Comparison of ENCODE assay signal across 3 worm cellular contexts in the genomic region with DNA sequence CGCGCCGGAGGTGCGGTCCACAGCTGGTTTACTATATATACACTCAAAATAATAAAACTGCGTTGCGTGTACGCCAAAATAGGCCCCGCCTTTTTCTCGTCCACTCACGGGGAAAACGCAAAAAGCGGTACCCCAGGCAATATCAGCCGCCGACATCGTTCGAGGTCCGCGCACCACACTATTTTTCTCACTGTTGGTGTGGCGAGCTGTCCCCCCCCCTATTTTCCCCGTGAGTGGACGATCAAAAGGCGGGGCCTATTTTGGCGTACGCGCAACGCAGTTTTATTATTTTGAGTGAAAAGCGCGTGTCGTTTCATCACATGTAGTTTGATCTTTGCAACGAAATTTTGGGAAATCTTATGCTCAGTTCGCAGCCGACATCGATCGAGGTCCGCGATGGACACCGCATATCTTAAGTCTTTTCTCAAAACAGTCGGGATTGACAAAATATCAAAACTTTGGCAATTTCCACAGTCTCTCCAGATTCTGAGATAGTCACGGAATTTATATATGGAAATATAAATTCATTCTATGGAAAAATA.
TF ChIP-seq lines count a peak whose summit lies in the region.

No protein-coding gene starts in this region.

TF ChIP-seq in whole organism, early embryonic, 17 proteins besides CTCF, POLR2A, EP300 and RAD21:
- TF ChIP-seq sea-1 (GFP tag; conservative IDR thresholded peaks at IDR 0.05; lab: Robert Waterston, UW) (0 out of 2 replicates have a peak, but pooled peaks have one; percentile 23), scrt-1 (GFP tag; IDR thresholded peaks at IDR 0.05; lab: Robert Waterston, UW) (no peak)

TF ChIP-seq in whole organism, midembryonic, 9 proteins besides CTCF, POLR2A, EP300 and RAD21:
- no peak for TF ChIP-seq tab-1 (GFP tag; IDR thresholded peaks at IDR 0.05; lab: Robert Waterston, UW)
- TF ChIP-seq ztf-29 (GFP tag; IDR thresholded peaks at IDR 0.05; lab: Robert Waterston, UW), result no peak
- no peak for TF ChIP-seq ztf-23 (GFP tag; IDR thresholded peaks at IDR 0.05; lab: Robert Waterston, UW)
- no peak for TF ChIP-seq cog-1 (tag; optimal IDR thresholded peaks at IDR 0.05; lab: Kevin White, UChicago)
- TF ChIP-seq klf-2 (GFP tag; conservative IDR thresholded peaks at IDR 0.05; lab: Robert Waterston, UW), result no peak
- TF ChIP-seq flt-1 (GFP tag; IDR thresholded peaks at IDR 0.05; lab: Robert Waterston, UW), result 0 out of 2 replicates have a peak, but pooled peaks have one; percentile 45
TF ChIP-seq in whole organism, midembryonic: peak in this region for 1.

TF ChIP-seq in whole organism, young adult, 124 proteins besides CTCF, POLR2A, EP300 and RAD21:
- TF ChIP-seq hmg-1.2 (GFP tag; IDR thresholded peaks at IDR 0.05; lab: Robert Waterston, UW) (peak; percentile 74), attf-6 (GFP tag; IDR thresholded peaks at IDR 0.05; lab: Robert Waterston, UW) (peak; percentile 82; the same call in 1 of the 2 replicates), F10E7.11 (tag; optimal IDR thresholded peaks at IDR 0.05; lab: Kevin White, UChicago) (no peak), hrde-1 (tag; optimal IDR thresholded peaks at IDR 0.05; lab: Kevin White, UChicago; ENCODE audit: borderline replicate concordance) (no peak), snpc-4 (GFP tag; optimal IDR thresholded peaks at IDR 0.05; lab: Kevin White, UChicago) (no peak), snpc-4 (tag; optimal IDR thresholded peaks at IDR 0.05; lab: Kevin White, UChicago) (peak in 2 of 4 experiments; percentile 75 to 91), cebp-2 (GFP tag; IDR thresholded peaks at IDR 0.05; lab: Robert Waterston, UW) (0 out of 2 replicates have a peak, but pooled peaks have one; percentile 50), snpc-1.3 (tag; optimal IDR thresholded peaks at IDR 0.05; lab: Kevin White, UChicago; ENCODE audit: insufficient read depth) (no peak), snpc-1.1 (tag; optimal IDR thresholded peaks at IDR 0.05; lab: Kevin White, UChicago; ENCODE audit: insufficient read depth) (peak; percentile 80), nfyb-1 (GFP tag; IDR thresholded peaks at IDR 0.05; lab: Robert Waterston, UW) (0 out of 2 replicates have a peak, but pooled peaks have one; percentile 41), Y56A3A.18 (GFP tag; IDR thresholded peaks at IDR 0.05; lab: Robert Waterston, UW) (no peak), D2030.7 (GFP tag; IDR thresholded peaks at IDR 0.05; lab: Robert Waterston, UW) (no peak), ceh-79 (tag; optimal IDR thresholded peaks at IDR 0.05; lab: Kevin White, UChicago) (no peak), lin-26 (GFP tag; IDR thresholded peaks at IDR 0.05; lab: Robert Waterston, UW) (0 out of 2 replicates have a peak, but pooled peaks have one; percentile 56), mes-4 (tag; optimal IDR thresholded peaks at IDR 0.05; lab: Kevin White, UChicago) (no peak), pbrm-1 (GFP tag; IDR thresholded peaks at IDR 0.05; lab: Robert Waterston, UW) (peak; percentile 72; the same call in 1 of the 2 replicates), B0261.1 (tag; optimal IDR thresholded peaks at IDR 0.05; lab: Kevin White, UChicago) (no peak)
